Fruit fly (Drosophila melanogaster) whole organism, embryonic: ENCODE data around the gene Adsl.

Experiments used
- Antp ChIP-seq: fragments of 200-800 bp; sonication (Bioruptor generic); optimal IDR thresholded peaks from 3 replicates; lab custom pipeline; 2016; ENCODE audit warnings: missing biosample characterization, missing genetic modification characterization
- Atf-2 ChIP-seq: fragments of 200-800 bp; sonication (Bioruptor generic); optimal IDR thresholded peaks from 2 replicates; lab custom pipeline; 2016; ENCODE audit warnings: missing biosample characterization, missing genetic modification characterization
- CG10147 ChIP-seq: fragments of 200-800 bp; sonication (Bioruptor generic); optimal IDR thresholded peaks from 2 replicates; lab custom pipeline; 2019; ENCODE audit warnings: missing biosample characterization, mild to moderate bottlenecking, missing genetic modification characterization, moderate library complexity
- CG10267 ChIP-seq: fragments of 200-800 bp; sonication (Bioruptor generic); optimal IDR thresholded peaks from 2 replicates; lab custom pipeline; 2018; ENCODE audit warnings: missing biosample characterization, mild to moderate bottlenecking, missing genetic modification characterization, moderate library complexity
- CG10321 ChIP-seq: fragments of 200-800 bp; sonication (Bioruptor generic); IDR thresholded peaks from 2 replicates; pipeline ENCODE4 v1.3.6; 2022; ENCODE audit warnings: missing biosample characterization, missing genetic modification characterization
- CG10366 ChIP-seq: fragments of 200-800 bp; sonication (Bioruptor generic); IDR thresholded peaks from 2 replicates; pipeline ENCODE4 v1.3.6; 2022; ENCODE audit warnings: missing biosample characterization, missing genetic modification characterization
- CG17912 ChIP-seq: fragments of 200-800 bp; sonication (Bioruptor generic); optimal IDR thresholded peaks from 2 replicates; lab custom pipeline; 2018; ENCODE audit warnings: missing biosample characterization, mild to moderate bottlenecking, missing genetic modification characterization
- CG2129 ChIP-seq: fragments of 200-800 bp; sonication (Bioruptor generic); IDR thresholded peaks from 2 replicates; pipeline ENCODE4 v1.3.6; 2022; ENCODE audit warnings: missing biosample characterization, missing genetic modification characterization; ENCODE audit not compliant: partially characterized antibody
- CG2199 ChIP-seq: fragments of 200-800 bp; sonication (Bioruptor generic); IDR thresholded peaks from 3 replicates; pipeline ENCODE4 v1.3.6; 2022; ENCODE audit warnings: missing biosample characterization, missing genetic modification characterization
- CG2712 ChIP-seq: fragments of 200-800 bp; optimal IDR thresholded peaks from 3 replicates; lab custom pipeline; 2019; ENCODE audit warnings: missing biosample characterization, mild to moderate bottlenecking, missing genetic modification characterization, moderate library complexity
- CG2875 ChIP-seq: fragments of 200-800 bp; sonication (Bioruptor generic); optimal IDR thresholded peaks from 2 replicates; lab custom pipeline; 2017; ENCODE audit warnings: missing biosample characterization, mild to moderate bottlenecking, missing genetic modification characterization, missing genetic modification reagents
- CG33557 ChIP-seq: fragments of 200-800 bp; sonication (Bioruptor generic); optimal IDR thresholded peaks from 2 replicates; lab custom pipeline; 2019; ENCODE audit warnings: missing biosample characterization, mild to moderate bottlenecking, missing genetic modification characterization, moderate library complexity
- CG6683 ChIP-seq: fragments of 200-800 bp; sonication (Bioruptor generic); optimal IDR thresholded peaks from 2 replicates; lab custom pipeline; 2017; ENCODE audit warnings: missing biosample characterization, mild to moderate bottlenecking, missing genetic modification characterization, missing genetic modification reagents
- CG6765 ChIP-seq: fragments of 200-800 bp; sonication (Bioruptor generic); optimal IDR thresholded peaks from 3 replicates; lab custom pipeline; 2017; ENCODE audit warnings: missing biosample characterization, mild to moderate bottlenecking, missing genetic modification characterization
- CG6854 ChIP-seq: fragments of 200-800 bp; sonication (Bioruptor generic); optimal IDR thresholded peaks from 3 replicates; lab custom pipeline; 2017; ENCODE audit warnings: missing biosample characterization, mild to moderate bottlenecking, missing genetic modification characterization
- CG7271 ChIP-seq: fragments of 200-800 bp; sonication (Bioruptor generic); optimal IDR thresholded peaks from 2 replicates; lab custom pipeline; 2018; ENCODE audit warnings: missing biosample characterization, mild to moderate bottlenecking, missing genetic modification characterization, moderate library complexity
- CG7556 ChIP-seq: fragments of 200-800 bp; sonication (Bioruptor generic); optimal IDR thresholded peaks from 2 replicates; lab custom pipeline; 2017; ENCODE audit warnings: missing biosample characterization, mild to moderate bottlenecking, missing genetic modification characterization
- CG8290 ChIP-seq, 3 experiments: fragments of 200-800 bp; sonication (Bioruptor generic); optimal IDR thresholded peaks; 2 replicates each; lab custom pipeline; 2016 to 2019; ENCODE audit warnings: missing biosample characterization in 3 of 3, missing genetic modification characterization in 3 of 3, mild to moderate bottlenecking in 2 of 3, moderate library complexity in 1 of 3
- CG8388 ChIP-seq: fragments of 200-800 bp; sonication (Bioruptor generic); optimal IDR thresholded peaks from 2 replicates; lab custom pipeline; 2019; ENCODE audit warnings: missing biosample characterization, mild to moderate bottlenecking, missing genetic modification characterization, moderate library complexity
- CG9215 ChIP-seq: fragments of 200-800 bp; sonication (Bioruptor generic); IDR thresholded peaks from 2 replicates; pipeline ENCODE4 v1.3.6; 2022; ENCODE audit warnings: missing biosample characterization, missing genetic modification characterization
- CG9932 ChIP-seq: fragments of 200-800 bp; sonication (Bioruptor generic); IDR thresholded peaks from 2 replicates; pipeline ENCODE4 v1.3.6; 2022; ENCODE audit warnings: missing biosample characterization, missing genetic modification characterization
- CrebB ChIP-seq: fragments of 200-800 bp; sonication (Bioruptor generic); optimal IDR thresholded peaks from 3 replicates; lab custom pipeline; 2018; ENCODE audit warnings: missing biosample characterization, mild to moderate bottlenecking, missing genetic modification characterization
- D19B ChIP-seq: fragments of 200-800 bp; sonication (Bioruptor generic); optimal IDR thresholded peaks from 2 replicates; lab custom pipeline; 2017; ENCODE audit warnings: missing biosample characterization, mild to moderate bottlenecking, missing genetic modification characterization
- Dbx ChIP-seq: fragments of 200-800 bp; sonication (Bioruptor generic); IDR thresholded peaks from 3 replicates; pipeline ENCODE4 v1.3.6; 2022; ENCODE audit warnings: missing biosample characterization, missing genetic modification characterization
- E2f2 ChIP-seq: fragments of 200-800 bp; sonication (Bioruptor generic); IDR thresholded peaks from 2 replicates; pipeline ENCODE4 v1.3.6; 2022; ENCODE audit warnings: missing biosample characterization, missing genetic modification characterization
- ERR ChIP-seq: fragments of 200-800 bp; sonication (Bioruptor generic); optimal IDR thresholded peaks from 2 replicates; lab custom pipeline; 2016; ENCODE audit warnings: missing biosample characterization, missing genetic modification characterization
- Hey ChIP-seq: fragments of 200-800 bp; sonication (Bioruptor generic); optimal IDR thresholded peaks from 3 replicates; lab custom pipeline; 2018; ENCODE audit warnings: missing biosample characterization, mild to moderate bottlenecking, missing genetic modification characterization
- Mad ChIP-seq: fragments of 200-800 bp; sonication (Bioruptor generic); optimal IDR thresholded peaks from 2 replicates; lab custom pipeline; 2016; ENCODE audit warnings: missing biosample characterization, missing genetic modification characterization
- Meics ChIP-seq: fragments of 200-800 bp; sonication (Bioruptor generic); optimal IDR thresholded peaks from 2 replicates; lab custom pipeline; 2017; ENCODE audit warnings: missing biosample characterization, mild to moderate bottlenecking, missing genetic modification characterization
- Nf-YA ChIP-seq: fragments of 200-800 bp; sonication (Bioruptor generic); IDR thresholded peaks from 2 replicates; pipeline ENCODE4 v1.3.6; 2022; ENCODE audit warnings: missing biosample characterization, missing genetic modification characterization
- Oli ChIP-seq: fragments of 200-800 bp; sonication (Bioruptor generic); optimal IDR thresholded peaks from 2 replicates; lab custom pipeline; 2018; ENCODE audit warnings: missing biosample characterization, mild to moderate bottlenecking, missing genetic modification characterization, moderate library complexity
- Taf1 ChIP-seq: fragments of 200-800 bp; sonication (Bioruptor generic); IDR thresholded peaks from 2 replicates; pipeline ENCODE4 v1.3.6; 2022; ENCODE audit warnings: missing biosample characterization, missing genetic modification characterization
- croc ChIP-seq: fragments of 200-800 bp; sonication (Bioruptor generic); conservative IDR thresholded peaks from 3 replicates; pipeline ENCODE4 v1.3.6; 2022; ENCODE audit warnings: missing biosample characterization, missing genetic modification characterization
- crol ChIP-seq: fragments of 200-800 bp; sonication (Bioruptor generic); IDR thresholded peaks from 2 replicates; pipeline ENCODE4 v1.3.6; 2022; ENCODE audit warnings: missing biosample characterization, missing genetic modification characterization
- dimm ChIP-seq: fragments of 200-800 bp; sonication (Bioruptor generic); IDR thresholded peaks from 2 replicates; pipeline ENCODE4 v1.3.6; 2022; ENCODE audit warnings: missing biosample characterization, missing genetic modification characterization
- gce ChIP-seq: fragments of 200-800 bp; sonication (Bioruptor generic); IDR thresholded peaks from 3 replicates; pipeline ENCODE4 v1.3.6; 2022; ENCODE audit warnings: missing biosample characterization, missing genetic modification characterization
- ham ChIP-seq: fragments of 200-800 bp; sonication (Bioruptor generic); IDR thresholded peaks from 2 replicates; pipeline ENCODE4 v1.3.6; 2022; ENCODE audit warnings: missing biosample characterization, missing genetic modification characterization
- insv ChIP-seq, 2 experiments: fragments of 200-800 bp; sonication (Bioruptor generic); optimal IDR thresholded peaks; 3 replicates each; lab custom pipeline; 2016 to 2018; ENCODE audit warnings: missing biosample characterization in 2 of 2, missing genetic modification characterization in 2 of 2
- lbe ChIP-seq: fragments of 200-800 bp; sonication (Bioruptor generic); optimal IDR thresholded peaks from 2 replicates; lab custom pipeline; 2016; ENCODE audit warnings: missing biosample characterization, mild to moderate bottlenecking, missing genetic modification characterization
- oc ChIP-seq: fragments of 200-800 bp; sonication (Bioruptor generic); optimal IDR thresholded peaks from 2 replicates; lab custom pipeline; 2018; ENCODE audit warnings: missing biosample characterization, mild to moderate bottlenecking, missing genetic modification characterization, moderate library complexity
- pros ChIP-seq: fragments of 200-800 bp; sonication (Bioruptor generic); optimal IDR thresholded peaks from 3 replicates; lab custom pipeline; 2019; ENCODE audit warnings: missing biosample characterization, mild to moderate bottlenecking, missing genetic modification characterization, moderate library complexity
- pzg ChIP-seq: fragments of 200-800 bp; sonication (Bioruptor generic); optimal IDR thresholded peaks from 3 replicates; lab custom pipeline; 2018; ENCODE audit warnings: missing biosample characterization, mild to moderate bottlenecking, missing genetic modification characterization, moderate library complexity
- sd ChIP-seq: fragments of 200-800 bp; sonication (Bioruptor generic); optimal IDR thresholded peaks from 3 replicates; lab custom pipeline; 2018; ENCODE audit warnings: missing biosample characterization, mild to moderate bottlenecking, missing genetic modification characterization, moderate library complexity
- sens-2 ChIP-seq: fragments of 200-800 bp; sonication (Bioruptor generic); IDR thresholded peaks from 2 replicates; pipeline ENCODE4 v1.3.6; 2022; ENCODE audit warnings: missing biosample characterization, missing genetic modification characterization
- seq ChIP-seq: fragments of 200-800 bp; sonication (Bioruptor generic); IDR thresholded peaks from 2 replicates; pipeline ENCODE4 v1.3.6; 2022; ENCODE audit warnings: missing biosample characterization, missing genetic modification characterization
- shn ChIP-seq: fragments of 200-800 bp; sonication (Bioruptor generic); optimal IDR thresholded peaks from 3 replicates; lab custom pipeline; 2016; ENCODE audit warnings: missing biosample characterization, missing genetic modification characterization
- so ChIP-seq: fragments of 200-800 bp; sonication (Bioruptor generic); IDR thresholded peaks from 3 replicates; pipeline ENCODE4 v1.3.6; 2022; ENCODE audit warnings: missing biosample characterization, missing genetic modification characterization
- stc ChIP-seq: fragments of 200-800 bp; sonication (Bioruptor generic); IDR thresholded peaks from 2 replicates; pipeline ENCODE4 v1.3.6; 2022; ENCODE audit warnings: missing biosample characterization, missing genetic modification characterization
- stwl ChIP-seq: fragments of 200-800 bp; sonication (Bioruptor generic); optimal IDR thresholded peaks from 3 replicates; lab custom pipeline; 2018; ENCODE audit warnings: missing biosample characterization, mild to moderate bottlenecking, missing genetic modification characterization, moderate library complexity
- zfh1 ChIP-seq: fragments of 200-800 bp; sonication (Bioruptor generic); IDR thresholded peaks from 3 replicates; pipeline ENCODE4 v1.3.6; 2022; ENCODE audit warnings: missing biosample characterization, missing genetic modification characterization

Gene Adsl

DNA sequence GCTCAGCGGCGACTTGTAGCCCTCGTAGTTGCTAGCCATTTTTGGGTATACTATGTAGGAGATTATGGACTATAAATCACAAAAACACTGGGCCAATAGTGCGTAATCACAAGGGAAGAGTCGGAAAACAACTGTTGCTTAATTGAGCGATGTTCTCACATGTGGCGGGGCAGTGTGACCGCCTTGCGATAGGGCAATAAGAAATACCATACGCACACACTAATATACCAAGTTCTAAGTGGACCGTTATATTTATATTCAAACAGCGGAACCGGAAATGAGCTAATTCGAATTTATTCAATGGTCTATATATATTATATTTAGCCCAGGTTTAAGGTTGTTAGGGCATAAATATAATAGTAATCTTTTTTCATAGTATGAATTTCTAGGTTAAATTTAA is at the start of gene Adsl (continued):
- TF ChIP-seq CG10366 (GFP tag; lab: Robert Waterston, UW) (no peak; the same call in 1 of the 2 replicates), CG7556 (GFP tag; lab: Kevin White, UChicago) (no peak), CG6854 (GFP tag; lab: Kevin White, UChicago) (peak; percentile 61), zfh1 (peak; percentile 72), CG33557 (GFP tag; lab: Kevin White, UChicago) (peak; percentile 75), CG10147 (GFP tag; lab: Kevin White, UChicago) (no peak), CG6683 (GFP tag; lab: Kevin White, UChicago) (no peak), CG17912 (peak; percentile 50), seq (no peak; the same call in 1 of the 2 replicates), croc (GFP tag; lab: Robert Waterston, UW) (0 out of 3 replicates have a peak, but pooled peaks have one; percentile 20), CG2875 (GFP tag; lab: Kevin White, UChicago) (peak; percentile 83), CG7271 (tag; lab: Kevin White, UChicago) (peak; percentile 91), CG8290 (GFP tag; optimal IDR thresholded peaks at IDR 0.05; lab: Kevin White, UChicago) (no peak), CG8290 (tag; optimal IDR thresholded peaks at IDR 0.05; lab: Kevin White, UChicago) (peak in 1 of 2 experiments; percentile 3), CG9932 (GFP tag; lab: Robert Waterston, UW) (no peak), lbe (GFP tag; lab: Kevin White, UChicago) (no peak), CrebB (tag; lab: Kevin White, UChicago) (peak; percentile 86), CG9215 (GFP tag; lab: Robert Waterston, UW) (no peak), Taf1 (GFP tag; lab: Robert Waterston, UW) (no peak), oc (tag; lab: Kevin White, UChicago) (peak; percentile 62), stwl (peak; percentile 99), insv (GFP tag; optimal IDR thresholded peaks at IDR 0.05; lab: Kevin White, UChicago) (peak in 1 of 2 experiments; percentile 68), Antp (GFP tag; lab: Kevin White, UChicago) (no peak), Oli (peak; percentile 51), pzg (GFP tag; lab: Kevin White, UChicago) (peak; percentile 66), shn (GFP tag; lab: Kevin White, UChicago) (no peak), dimm (GFP tag; lab: Robert Waterston, UW) (no peak), stc (GFP tag; lab: Robert Waterston, UW) (peak; percentile 63; the same call in 1 of the 2 replicates), CG8388 (GFP tag; lab: Kevin White, UChicago) (no peak), Atf-2 (no peak), ERR (GFP tag; lab: Kevin White, UChicago) (no peak), CG10321 (GFP tag; lab: Robert Waterston, UW) (peak; percentile 37; the same call in 1 of the 2 replicates), CG2199 (GFP tag; lab: Robert Waterston, UW) (no peak), Mad (GFP tag; lab: Kevin White, UChicago) (peak; percentile 18), Nf-YA (GFP tag; lab: Robert Waterston, UW) (peak; percentile 49; the same call in 1 of the 2 replicates), sd (tag; lab: Kevin White, UChicago) (no peak), sens-2 (0 out of 2 replicates have a peak, but pooled peaks have one; percentile 23), E2f2 (peak; percentile 68), Meics (GFP tag; lab: Kevin White, UChicago) (peak; percentile 83), CG10267 (tag; lab: Kevin White, UChicago) (peak; percentile 77), gce (GFP tag; lab: Robert Waterston, UW) (no peak), so (GFP tag; lab: Robert Waterston, UW) (0 out of 3 replicates have a peak, but pooled peaks have one; percentile 32), Hey (tag; lab: Kevin White, UChicago) (peak; percentile 14), pros (GFP tag; lab: Kevin White, UChicago) (no peak), CG2129 (GFP tag; lab: Robert Waterston, UW) (no peak), crol (no peak), CG6765 (GFP tag; lab: Kevin White, UChicago) (peak; percentile 78), CG2712 (tag; lab: Kevin White, UChicago) (no peak), Dbx (GFP tag; lab: Robert Waterston, UW) (peak; percentile 35; the same call in 1 of the 3 replicates), ham (GFP tag; lab: Robert Waterston, UW) (no peak), D19B (peak; percentile 21)
